Worm (Caenorhabditis elegans): Measurements from ENCODE around the gene K02F6.3.
"Not testable (repeated sequence)": the region's sequence is repeated elsewhere in the genome, so short reads cannot be mapped to it uniquely, and the experiment has no call there.

Gene K02F6.3

DNA sequence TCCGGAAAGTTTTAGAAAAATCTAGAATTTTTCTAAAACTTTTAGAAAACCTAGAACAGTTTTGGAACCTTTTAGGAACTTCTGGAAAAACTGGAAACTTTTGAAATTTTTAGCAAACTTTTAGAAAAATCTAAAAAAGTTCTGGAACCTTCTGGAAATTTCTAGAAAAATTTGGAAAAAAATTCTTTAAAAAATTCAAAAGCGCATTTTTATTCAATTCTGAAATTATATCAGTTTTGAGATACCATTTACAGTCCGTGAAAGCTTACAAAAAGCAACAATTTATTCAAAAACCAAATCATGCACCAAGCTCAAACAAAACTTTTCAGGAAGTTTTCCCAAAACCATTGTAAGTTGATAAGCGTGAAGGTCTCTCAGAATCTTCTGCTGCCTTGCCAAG, 7.8 kb upstream of the K02F6.3 start, which contains the start of gene K02F6.4:
TSS of gene K02F6.4 (plus strand) at position 301 of the 400 bp plus-strand sequence.
- TF ChIP-seq nhr-76 (tag; optimal IDR thresholded peaks at IDR 0.05) (no peak), nhr-25 (tag; optimal IDR thresholded peaks at IDR 0.05) (no peak), lin-15B (tag; optimal IDR thresholded peaks at IDR 0.05) (no peak), ceh-28 (tag; optimal IDR thresholded peaks at IDR 0.05) (no peak), snpc-4 (tag; optimal IDR thresholded peaks at IDR 0.05) (no peak), nhr-77 (tag; optimal IDR thresholded peaks at IDR 0.05) (no peak), hmg-11 (tag; optimal IDR thresholded peaks at IDR 0.05) (no peak), ceh-9 (tag; optimal IDR thresholded peaks at IDR 0.05) (no peak), pqm-1 (tag; optimal IDR thresholded peaks at IDR 0.05) (no peak), zag-1 (tag; optimal IDR thresholded peaks at IDR 0.05) (no peak), elt-3 (tag; optimal IDR thresholded peaks at IDR 0.05) (no peak), sea-2 (GFP tag; optimal IDR thresholded peaks at IDR 0.05) (no peak)

ce11 chrII:2553030-2553429, 7.0 kb downstream of the K02F6.3 start:
- TF ChIP-seq elt-3 (tag; optimal IDR thresholded peaks at IDR 0.05) = no peak
- no peak for TF ChIP-seq nhr-76 (tag; optimal IDR thresholded peaks at IDR 0.05)
- no peak for TF ChIP-seq unc-39 (tag; optimal IDR thresholded peaks at IDR 0.05)
- no peak for TF ChIP-seq nhr-28 (tag; optimal IDR thresholded peaks at IDR 0.05)
- no peak for TF ChIP-seq zag-1 (tag; optimal IDR thresholded peaks at IDR 0.05)
- no peak for TF ChIP-seq nhr-11 (tag; optimal IDR thresholded peaks at IDR 0.05)
- TF ChIP-seq ceh-16 (tag; optimal IDR thresholded peaks at IDR 0.05) = no peak
- no peak for TF ChIP-seq ztf-11 (tag; optimal IDR thresholded peaks at IDR 0.05)
- TF ChIP-seq jun-1 (tag; optimal IDR thresholded peaks at IDR 0.05) = no peak
- TF ChIP-seq nfya-1 (tag; optimal IDR thresholded peaks at IDR 0.05; ENCODE audit: insufficient read depth) = no peak
- no peak for TF ChIP-seq nhr-237 (tag; optimal IDR thresholded peaks at IDR 0.05)
- no peak for TF ChIP-seq ama-1 (optimal IDR thresholded peaks at IDR 0.05)
- no peak for TF ChIP-seq elt-1 (tag; optimal IDR thresholded peaks at IDR 0.05)
- no peak for TF ChIP-seq R02D3.7 (tag; optimal IDR thresholded peaks at IDR 0.05)
- no peak for TF ChIP-seq fkh-10 (GFP tag; optimal IDR thresholded peaks at IDR 0.05)
- TF ChIP-seq elt-2 (tag; optimal IDR thresholded peaks at IDR 0.05) = no peak
- no peak for TF ChIP-seq skn-1 (tag; optimal IDR thresholded peaks at IDR 0.05)
- no peak for TF ChIP-seq sea-2 (GFP tag; optimal IDR thresholded peaks at IDR 0.05)
- no peak for TF ChIP-seq unc-62 (GFP tag; optimal IDR thresholded peaks at IDR 0.05)

DNA sequence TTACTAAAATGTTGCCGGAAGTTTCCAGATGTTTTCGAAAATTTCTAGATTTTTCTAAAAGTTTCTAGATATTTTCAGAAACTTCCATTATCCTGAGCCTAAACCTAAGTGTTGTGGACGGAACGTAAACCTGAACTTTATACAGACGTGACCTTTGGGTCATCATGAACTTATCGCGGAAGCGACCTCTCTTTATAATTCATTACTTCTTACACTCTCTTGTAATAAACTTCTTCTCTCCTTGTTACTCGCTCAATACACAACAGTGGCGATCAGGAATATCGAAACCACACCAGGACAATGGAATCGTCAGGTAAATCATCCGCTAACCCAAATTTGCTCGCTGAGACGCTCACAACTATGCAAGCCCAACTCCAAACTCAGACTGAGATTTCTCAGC, 7.6 kb downstream of the K02F6.3 start, which contains the start of gene K02F6.1:
TSS of gene K02F6.1 (plus strand) at position 301 of the 400 bp plus-strand sequence.
- TF ChIP-seq mdl-1 (tag; optimal IDR thresholded peaks at IDR 0.05); nhr-43 (tag; optimal IDR thresholded peaks at IDR 0.05; ENCODE audit: poor library complexity, severe bottlenecking); egl-27 (tag; optimal IDR thresholded peaks at IDR 0.05): not testable (repeated sequence)

- TF ChIP-seq pha-4 (tag; optimal IDR thresholded peaks at IDR 0.05) (no peak), unc-62 (GFP tag; optimal IDR thresholded peaks at IDR 0.05) (no peak), mml-1 (tag; optimal IDR thresholded peaks at IDR 0.05) (no peak), elt-3 (tag; optimal IDR thresholded peaks at IDR 0.05) (no peak), lin-15B (tag; optimal IDR thresholded peaks at IDR 0.05) (no peak), aly-2 (tag; optimal IDR thresholded peaks at IDR 0.05) (no peak), ZK546.5 (tag; optimal IDR thresholded peaks at IDR 0.05) (no peak)
These were observed 17.9 kb downstream of the K02F6.3 start, which contains the start of gene nep-18 for ce11 chrII:2563973-2564372. Gene nep-18, minus strand, starts transcription at chrII:2564073.

- TF ChIP-seq elt-2 (tag; optimal IDR thresholded peaks at IDR 0.05) (peak; percentile 55), lin-15B (tag; optimal IDR thresholded peaks at IDR 0.05) (peak; percentile 89), pqm-1 (tag; optimal IDR thresholded peaks at IDR 0.05) (peak; percentile 5), ceh-82 (tag; optimal IDR thresholded peaks at IDR 0.05) (peak; percentile 45), jun-1 (tag; optimal IDR thresholded peaks at IDR 0.05) (peak; percentile 45), R02D3.7 (tag; optimal IDR thresholded peaks at IDR 0.05) (peak; percentile 69), snpc-4 (tag; optimal IDR thresholded peaks at IDR 0.05) (peak; percentile 83), skn-1 (tag; optimal IDR thresholded peaks at IDR 0.05) (peak; percentile 0), nhr-43 (tag; optimal IDR thresholded peaks at IDR 0.05; ENCODE audit: poor library complexity, severe bottlenecking) (no peak), unc-39 (tag; optimal IDR thresholded peaks at IDR 0.05) (no peak), mdl-1 (tag; optimal IDR thresholded peaks at IDR 0.05) (no peak), nfya-1 (tag; optimal IDR thresholded peaks at IDR 0.05; ENCODE audit: insufficient read depth) (peak; percentile 75), egl-5 (tag; optimal IDR thresholded peaks at IDR 0.05) (peak; percentile 84), pha-4 (tag; optimal IDR thresholded peaks at IDR 0.05) (peak; percentile 85), nhr-23 (tag; optimal IDR thresholded peaks at IDR 0.05) (peak; percentile 88), fkh-10 (GFP tag; optimal IDR thresholded peaks at IDR 0.05) (peak; percentile 53), lin-39 (tag; optimal IDR thresholded peaks at IDR 0.05) (peak; percentile 6), elt-3 (tag; optimal IDR thresholded peaks at IDR 0.05) (no peak), nhr-28 (tag; optimal IDR thresholded peaks at IDR 0.05) (no peak), hmg-11 (tag; optimal IDR thresholded peaks at IDR 0.05) (peak; percentile 88), unc-62 (GFP tag; optimal IDR thresholded peaks at IDR 0.05) (peak; percentile 12), ceh-28 (tag; optimal IDR thresholded peaks at IDR 0.05) (peak; percentile 53)
These were observed 18.9 kb downstream of the K02F6.3 start, which contains the start of gene usp-39 for ce11 chrII:2564899-2565298. Gene usp-39, plus strand, starts transcription at chrII:2565275.

Data from whole organism, L3 larva.